Worm (Caenorhabditis elegans): ENCODE measurements around the gene R09E10.2.

R09E10.2 gene

ce11 chrIV:10366018-10366417 is 47.9 kb upstream of the R09E10.2 start, which contains the start of gene sir-2.1 (continued):
- TF ChIP-seq elt-3 (tag; optimal IDR thresholded peaks at IDR 0.05), result no peak
- TF ChIP-seq lir-3 (tag; optimal IDR thresholded peaks at IDR 0.05; ENCODE audit: poor library complexity), result no peak
- no peak for TF ChIP-seq pag-3 (tag; optimal IDR thresholded peaks at IDR 0.05; ENCODE audit: borderline replicate concordance, insufficient read depth)
- peak; percentile 58 for TF ChIP-seq unc-86 (tag; optimal IDR thresholded peaks at IDR 0.05)
- TF ChIP-seq nhr-90 (tag; optimal IDR thresholded peaks at IDR 0.05; ENCODE audit: poor library complexity), result peak; percentile 60
- TF ChIP-seq dsc-1 (tag; optimal IDR thresholded peaks at IDR 0.05), result peak; percentile 58
- TF ChIP-seq lsy-2 (tag; optimal IDR thresholded peaks at IDR 0.05), result peak; percentile 66 to 69
- no peak for TF ChIP-seq ztf-4 (tag; optimal IDR thresholded peaks at IDR 0.05)
- peak; percentile 74 for TF ChIP-seq nhr-47 (tag; optimal IDR thresholded peaks at IDR 0.05)
- no peak for TF ChIP-seq hpl-2 (GFP tag; optimal IDR thresholded peaks at IDR 0.05)
- peak; percentile 36 to 66 (median 62) for TF ChIP-seq dpl-1 (GFP tag; optimal IDR thresholded peaks at IDR 0.05)
- TF ChIP-seq rnt-1 (tag; optimal IDR thresholded peaks at IDR 0.05), result peak; percentile 48
- no peak for TF ChIP-seq nhr-77 (tag; optimal IDR thresholded peaks at IDR 0.05)
- no peak for TF ChIP-seq tlp-1 (tag; optimal IDR thresholded peaks at IDR 0.05)
- TF ChIP-seq xbp-1 (tag; optimal IDR thresholded peaks at IDR 0.05), result peak; percentile 68
- no peak for TF ChIP-seq unc-30 (tag; optimal IDR thresholded peaks at IDR 0.05)
- TF ChIP-seq C04F5.9 (tag; optimal IDR thresholded peaks at IDR 0.05), result no peak
- TF ChIP-seq zag-1 (tag; optimal IDR thresholded peaks at IDR 0.05), result no peak
- TF ChIP-seq egl-27 (tag; optimal IDR thresholded peaks at IDR 0.05), result no peak
- TF ChIP-seq aly-2 (tag; optimal IDR thresholded peaks at IDR 0.05), result no peak
- no peak for TF ChIP-seq F16B12.6 (tag; optimal IDR thresholded peaks at IDR 0.05)
- TF ChIP-seq elt-2 (tag; optimal IDR thresholded peaks at IDR 0.05), result peak; percentile 44
- TF ChIP-seq nhr-20 (tag; optimal IDR thresholded peaks at IDR 0.05), result peak; percentile 49
- TF ChIP-seq mep-1 (tag; optimal IDR thresholded peaks at IDR 0.05), result peak; percentile 66
- peak; percentile 57 to 76 for TF ChIP-seq lin-35 (GFP tag; optimal IDR thresholded peaks at IDR 0.05)
- TF ChIP-seq skn-1 (tag; optimal IDR thresholded peaks at IDR 0.05), result peak; percentile 19
- TF ChIP-seq nhr-76 (tag; optimal IDR thresholded peaks at IDR 0.05), result no peak
- no peak for TF ChIP-seq fkh-4 (tag; optimal IDR thresholded peaks at IDR 0.05; ENCODE audit: borderline replicate concordance)
- TF ChIP-seq ceh-90 (tag; optimal IDR thresholded peaks at IDR 0.05), result no peak
- no peak for TF ChIP-seq ceh-8 (GFP tag; optimal IDR thresholded peaks at IDR 0.05)
- TF ChIP-seq nhr-85 (tag), result no peak
- no peak for TF ChIP-seq hlh-4 (tag; optimal IDR thresholded peaks at IDR 0.05)
- TF ChIP-seq ama-1 (optimal IDR thresholded peaks at IDR 0.05), result no peak
- peak; percentile 45 for TF ChIP-seq nhr-19 (GFP tag; conservative IDR thresholded peaks at IDR 0.05)
- no peak for TF ChIP-seq zip-4 (GFP tag; optimal IDR thresholded peaks at IDR 0.05)
- no peak for TF ChIP-seq C34B4.2 (tag; optimal IDR thresholded peaks at IDR 0.05)
- TF ChIP-seq sup-37 (GFP tag; optimal IDR thresholded peaks at IDR 0.05), result no peak
- TF ChIP-seq vab-15 (tag; optimal IDR thresholded peaks at IDR 0.05), result no peak
- TF ChIP-seq blmp-1 (tag; optimal IDR thresholded peaks at IDR 0.05), result peak; percentile 51
- TF ChIP-seq alr-1 (tag; optimal IDR thresholded peaks at IDR 0.05; ENCODE audit: borderline replicate concordance), result no peak
- peak; percentile 59 to 63 for TF ChIP-seq efl-1 (optimal IDR thresholded peaks at IDR 0.05)
- peak; percentile 59 to 96 for TF ChIP-seq efl-1 (GFP tag; optimal IDR thresholded peaks at IDR 0.05 in 1 of 2)
- no peak for TF ChIP-seq mdl-1 (tag; optimal IDR thresholded peaks at IDR 0.05)
- TF ChIP-seq lin-13 (GFP tag; optimal IDR thresholded peaks at IDR 0.05), result no peak
- TF ChIP-seq snu-23 (GFP tag; optimal IDR thresholded peaks at IDR 0.05), result peak; percentile 67
- no peak for TF ChIP-seq nhr-12 (tag; optimal IDR thresholded peaks at IDR 0.05)

All from whole organism, L1 larva.